Fruit fly (Drosophila melanogaster): Measurements from ENCODE around the gene CG4565.
A peak's percentile ranks its signal among the peaks of the same experiment; 100 is the strongest.

CG4565 gene

DNA sequence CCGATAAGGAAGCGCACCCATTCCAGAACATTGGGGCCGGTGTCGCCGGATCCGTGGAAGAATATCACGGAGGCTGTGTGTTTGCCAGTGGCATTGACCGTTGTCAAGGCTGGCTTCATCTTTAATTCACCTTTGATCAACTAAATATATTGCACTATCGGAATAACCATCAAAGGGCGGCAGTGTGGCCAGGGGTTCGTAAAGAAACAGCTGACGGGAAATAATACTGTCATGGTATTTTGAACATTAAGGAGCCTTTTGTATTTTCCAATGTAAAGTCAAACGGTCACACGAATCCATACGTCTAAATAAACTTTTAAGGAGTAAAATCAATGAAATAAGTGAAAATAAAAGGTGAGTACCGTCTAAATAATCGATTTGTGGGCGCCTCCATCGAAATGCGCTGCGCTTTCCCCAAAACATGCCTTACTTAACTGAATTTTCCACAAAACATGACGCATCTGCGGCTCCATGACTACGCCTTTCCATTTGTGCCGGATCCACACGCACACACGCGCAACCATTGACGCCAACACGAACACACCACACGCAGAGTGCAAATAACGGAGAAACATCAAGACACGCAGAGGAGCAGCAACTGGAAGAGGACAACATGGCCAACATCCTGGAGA is 1.8 kb downstream of the CG4565 start, which contains the start of the genes CG6567 and CG4511 (continued):
- TF ChIP-seq mirr (GFP tag; optimal IDR thresholded peaks at IDR 0.05) (no peak), CG6175 (GFP tag; IDR thresholded peaks at IDR 0.05) (0 out of 3 replicates have a peak, but pooled peaks have one; percentile 16), CG2712 (tag; optimal IDR thresholded peaks at IDR 0.05) (no peak), dysf (GFP tag; IDR thresholded peaks at IDR 0.05) (no peak), TFAM (GFP tag; optimal IDR thresholded peaks at IDR 0.05) (no peak), gcm (GFP tag; optimal IDR thresholded peaks at IDR 0.05) (peak; percentile 8), Scr (GFP tag; IDR thresholded peaks at IDR 0.05; ENCODE audit: partially characterized antibody) (peak; percentile 38), BEAF-32 (GFP tag; optimal IDR thresholded peaks at IDR 0.05) (peak; percentile 56), bbx (GFP tag; IDR thresholded peaks at IDR 0.05; ENCODE audit: partially characterized antibody) (0 out of 2 replicates have a peak, but pooled peaks have one; percentile 34), CG13624 (GFP tag; optimal IDR thresholded peaks at IDR 0.05) (no peak), pb (GFP tag; optimal IDR thresholded peaks at IDR 0.05) (no peak), crp (GFP tag; optimal IDR thresholded peaks at IDR 0.05) (peak; percentile 56 to 95), vnd (GFP tag; IDR thresholded peaks at IDR 0.05; ENCODE audit: partially characterized antibody) (no peak), CG12659 (GFP tag; optimal IDR thresholded peaks at IDR 0.05) (peak; percentile 55), amos (GFP tag; IDR thresholded peaks at IDR 0.05; ENCODE audit: partially characterized antibody) (peak; percentile 48; the same call in 1 of the 2 replicates), nmo (GFP tag; optimal IDR thresholded peaks at IDR 0.05) (peak; percentile 36), gfzf (GFP tag; optimal IDR thresholded peaks at IDR 0.05) (peak; percentile 93), grn (GFP tag; optimal IDR thresholded peaks at IDR 0.05) (peak; percentile 93), CG17829 (tag; optimal IDR thresholded peaks at IDR 0.05) (peak; percentile 50), cas (GFP tag; IDR thresholded peaks at IDR 0.05) (no peak), YL-1 (GFP tag; optimal IDR thresholded peaks at IDR 0.05) (peak; percentile 89), Sry-δ (GFP tag; optimal IDR thresholded peaks at IDR 0.05) (peak; percentile 19), CG15514 (GFP tag; optimal IDR thresholded peaks at IDR 0.05) (peak; percentile 44), phol (tag; optimal IDR thresholded peaks at IDR 0.05) (peak; percentile 21), MESR4 (GFP tag; optimal IDR thresholded peaks at IDR 0.05) (peak; percentile 68), cg (GFP tag; optimal IDR thresholded peaks at IDR 0.05) (peak; percentile 81), CG3407 (GFP tag; optimal IDR thresholded peaks at IDR 0.05) (no peak), twi (tag; optimal IDR thresholded peaks at IDR 0.05) (no peak), CG4617 (GFP tag; optimal IDR thresholded peaks at IDR 0.05; ENCODE audit: borderline replicate concordance) (peak; percentile 72), CG34376 (GFP tag; optimal IDR thresholded peaks at IDR 0.05) (peak; percentile 6), CoRest (tag; optimal IDR thresholded peaks at IDR 0.05) (peak; percentile 11), NC2β (GFP tag; optimal IDR thresholded peaks at IDR 0.05) (peak; percentile 9), Dll (GFP tag; IDR thresholded peaks at IDR 0.05; ENCODE audit: partially characterized antibody) (0 out of 4 replicates have a peak, but pooled peaks have one; percentile 35), CG7372 (GFP tag; IDR thresholded peaks at IDR 0.05) (no peak), CrebB (tag; optimal IDR thresholded peaks at IDR 0.05) (no peak), stwl (tag; optimal IDR thresholded peaks at IDR 0.05) (peak; percentile 60), Med (GFP tag) (peak; percentile 80), CG1603 (tag; optimal IDR thresholded peaks at IDR 0.05) (peak; percentile 55), Drgx (GFP tag; IDR thresholded peaks at IDR 0.05) (no peak)

Data from whole organism, embryonic.